Worm (Caenorhabditis elegans): ENCODE measurements around the gene C18H7.12.

ce11 chrIV:631869-632268 is 44.2 kb upstream of the C18H7.12 start:
- TF ChIP-seq dpl-1 (GFP tag; optimal IDR thresholded peaks at IDR 0.05) (no peak), attf-3 (GFP tag; conservative IDR thresholded peaks at IDR 0.05) (no peak), pha-4 (tag; optimal IDR thresholded peaks at IDR 0.05) (no peak), ama-1 (optimal IDR thresholded peaks at IDR 0.05) (no peak), ama-1 (GFP tag; optimal IDR thresholded peaks at IDR 0.05) (no peak), nfyb-1 (GFP tag; IDR thresholded peaks at IDR 0.05) (no peak)

All from whole organism, young adult.